Worm (Caenorhabditis elegans) whole organism, L2 larva: ENCODE results near the gene chca-1.

Experiments used
- ama-1 ChIP-seq: fragments of 150-350 bp; optimal IDR thresholded peaks from 2 replicates; lab custom pipeline; 2018; ENCODE audit warnings: inconsistent platforms
- mab-5 ChIP-seq: fragments of 150-350 bp; optimal IDR thresholded peaks from 2 replicates; lab custom pipeline; 2014; ENCODE audit warnings: missing biosample characterization, missing genetic modification characterization

DNA sequence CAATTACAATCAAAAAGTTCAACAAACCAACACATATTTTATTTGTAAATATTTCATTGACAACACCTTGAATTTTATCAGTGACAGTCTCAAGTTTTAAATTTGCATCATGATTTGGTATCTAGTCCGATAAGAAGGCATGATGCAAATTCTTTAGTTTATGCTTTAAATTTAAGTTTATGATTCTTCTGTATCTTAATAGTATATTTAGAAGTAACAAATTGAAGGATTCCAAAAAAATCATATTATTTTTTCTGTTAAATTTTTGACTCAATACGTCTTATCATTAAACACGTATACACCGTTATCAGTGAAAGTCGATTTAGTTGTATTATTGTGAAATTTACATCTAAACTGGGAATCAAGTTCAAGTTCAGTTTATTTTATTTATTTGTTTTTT is at the start of gene chca-1:
- TF ChIP-seq ama-1 (lab: Kevin White, UChicago) (no peak), mab-5 (no peak)
